Fruit fly (Drosophila melanogaster) whole organism: ENCODE measurements around the gene CG13930.

Experiments
- Dll ChIP-seq: fragments of >200 bp; optimal IDR thresholded peaks from 2 replicates; lab custom pipeline; 2017
- EcR ChIP-seq, 2 experiments: fragments of >200 bp; optimal IDR thresholded peaks; 2 replicates each; lab custom pipeline; 2017; ENCODE audit warnings: missing biosample characterization in 2 of 2, missing genetic modification characterization in 2 of 2, missing genetic modification reagents in 2 of 2
- pan ChIP-seq: fragments of >200 bp; optimal IDR thresholded peaks from 2 replicates; lab custom pipeline; 2017
- psq ChIP-seq: fragments of >200 bp; optimal IDR thresholded peaks from 2 replicates; lab custom pipeline; 2017
- usp ChIP-seq: fragments of >200 bp; optimal IDR thresholded peaks from 2 replicates; lab custom pipeline; 2017; ENCODE audit warnings: missing biosample characterization, missing genetic modification characterization, mixed read lengths

DNA sequence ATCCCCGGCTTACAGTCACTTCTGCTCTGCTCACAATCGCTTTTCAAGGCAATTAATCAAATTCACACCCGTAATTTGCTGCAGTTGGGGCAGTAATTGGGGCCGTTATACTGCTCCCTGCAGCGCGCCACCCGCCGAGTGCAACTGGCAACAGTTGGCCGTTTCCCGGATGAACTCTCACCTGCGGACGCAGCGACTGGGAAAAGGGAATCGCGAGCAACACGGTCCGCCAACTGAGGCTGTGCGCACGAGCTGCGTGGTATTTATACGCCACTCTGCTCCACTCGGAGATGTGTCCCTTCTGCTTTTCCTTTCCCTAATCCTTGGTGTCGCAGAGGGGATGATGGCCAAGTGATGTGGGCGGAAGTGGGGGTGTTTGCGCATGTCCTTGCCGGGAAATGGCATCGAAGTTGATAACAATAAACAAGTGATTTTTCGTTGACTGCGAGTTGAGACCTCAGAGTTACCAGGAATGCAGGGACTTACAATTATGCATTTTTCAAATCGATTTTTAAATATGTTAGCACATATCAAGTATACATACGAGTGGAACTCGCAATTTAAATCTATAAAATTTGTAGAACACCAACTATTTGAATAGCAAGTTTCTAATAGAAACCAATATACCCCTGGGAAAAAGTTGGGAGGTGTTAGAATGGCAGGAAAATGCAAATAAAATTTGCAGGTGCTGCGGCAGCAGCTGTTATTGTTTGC lies 43.3 kb downstream of the CG13930 start, which contains the start of gene GC:
- no peak for TF ChIP-seq psq (lab: Kevin White, UChicago)
- TF ChIP-seq pan (lab: Kevin White, UChicago): no peak
- no peak for TF ChIP-seq Dll (lab: Kevin White, UChicago)
- TF ChIP-seq usp (GFP tag; lab: Kevin White, UChicago): no peak
- TF ChIP-seq EcR (GFP tag; optimal IDR thresholded peaks at IDR 0.05; lab: Kevin White, UChicago): no peak
